Worm (Caenorhabditis elegans) whole organism, young adult: ENCODE measurements around the gene W02B3.3.

ENCODE experiments used
- B0336.3 ChIP-seq: fragments of 200-800 bp; sonication (Bioruptor generic); IDR thresholded peaks from 2 replicates; pipeline ENCODE4 v1.3.6; 2022; ENCODE audit warnings: missing genetic modification characterization, missing compliant biosample characterization
- F10E7.11 ChIP-seq: sonication (generic microtip); optimal IDR thresholded peaks from 2 replicates; lab custom pipeline; 2017; ENCODE audit warnings: mild to moderate bottlenecking, missing genetic modification characterization, moderate library complexity, missing compliant biosample characterization
- F23B12.7 ChIP-seq: sonication (generic microtip); optimal IDR thresholded peaks from 2 replicates; lab custom pipeline; 2017; ENCODE audit warnings: missing genetic modification characterization, mild to moderate bottlenecking, missing compliant biosample characterization, antibody characterized with exemption, moderate library complexity; ENCODE audit not compliant: insufficient read depth
- F33H1.4 ChIP-seq: fragments of 200-800 bp; sonication (Bioruptor generic); IDR thresholded peaks from 2 replicates; pipeline ENCODE4 v1.3.6; 2022; ENCODE audit warnings: missing genetic modification reagents, missing genetic modification characterization, missing compliant biosample characterization
- F57C9.4 ChIP-seq: sonication (generic microtip); optimal IDR thresholded peaks from 2 replicates; lab custom pipeline; 2017; ENCODE audit warnings: mild to moderate bottlenecking, missing genetic modification characterization, missing compliant biosample characterization
- K11D2.4 ChIP-seq: fragments of 200-800 bp; sonication (Bioruptor generic); IDR thresholded peaks from 2 replicates; pipeline ENCODE4 v1.3.6; 2022; ENCODE audit warnings: missing genetic modification reagents, missing genetic modification characterization, missing compliant biosample characterization
- T26A5.8 ChIP-seq: sonication (generic microtip); optimal IDR thresholded peaks from 2 replicates; lab custom pipeline; 2016; ENCODE audit warnings: missing genetic modification characterization, missing compliant biosample characterization
- Y53G8AR.9 ChIP-seq: fragments of 200-800 bp; sonication (Bioruptor generic); conservative IDR thresholded peaks from 2 replicates; pipeline ENCODE4 v1.3.6; 2022; ENCODE audit warnings: missing genetic modification reagents, missing genetic modification characterization, missing compliant biosample characterization
- akir-1 ChIP-seq: fragments of 200-800 bp; sonication (Bioruptor generic); optimal IDR thresholded peaks from 2 replicates; lab custom pipeline; 2018; ENCODE audit warnings: mild to moderate bottlenecking, missing genetic modification characterization, moderate library complexity, missing compliant biosample characterization
- atf-7 ChIP-seq: sonication (generic microtip); optimal IDR thresholded peaks from 2 replicates; lab custom pipeline; 2017; ENCODE audit warnings: mild to moderate bottlenecking, missing genetic modification characterization, missing compliant biosample characterization
- athp-1 ChIP-seq: sonication (generic microtip); optimal IDR thresholded peaks from 2 replicates; lab custom pipeline; 2017; ENCODE audit warnings: mild to moderate bottlenecking, missing genetic modification characterization, missing compliant biosample characterization
- bed-2 ChIP-seq: fragments of 200-800 bp; sonication (Bioruptor generic); IDR thresholded peaks from 2 replicates; pipeline ENCODE4 v1.3.6; 2022; ENCODE audit warnings: missing genetic modification reagents, missing genetic modification characterization, missing compliant biosample characterization
- ceh-40 ChIP-seq: fragments of 200-800 bp; sonication (Bioruptor generic); IDR thresholded peaks from 2 replicates; pipeline ENCODE4 v1.3.6; 2022; ENCODE audit warnings: missing genetic modification characterization, missing compliant biosample characterization
- chd-7 ChIP-seq: sonication (generic microtip); optimal IDR thresholded peaks from 2 replicates; lab custom pipeline; 2016; ENCODE audit warnings: mild to moderate bottlenecking, missing genetic modification characterization, moderate library complexity, missing compliant biosample characterization
- dox-1 ChIP-seq: fragments of 200-800 bp; sonication (Bioruptor generic); IDR thresholded peaks from 2 replicates; pipeline ENCODE4 v1.3.6; 2022; ENCODE audit warnings: missing genetic modification reagents, missing genetic modification characterization, missing compliant biosample characterization
- dpff-1 ChIP-seq: sonication (generic microtip); optimal IDR thresholded peaks from 2 replicates; lab custom pipeline; 2017; ENCODE audit warnings: mild to moderate bottlenecking, missing genetic modification characterization, missing compliant biosample characterization
- dpl-1 ChIP-seq: fragments of 150-350 bp; optimal IDR thresholded peaks from 2 replicates; lab custom pipeline; 2014; ENCODE audit warnings: missing biosample characterization, missing genetic modification reagents, missing genetic modification characterization
- ekl-4 ChIP-seq: fragments of 200-800 bp; sonication (Bioruptor generic); IDR thresholded peaks from 2 replicates; pipeline ENCODE4 v1.3.6; 2022; ENCODE audit warnings: missing genetic modification reagents, missing genetic modification characterization, missing compliant biosample characterization
- ets-4 ChIP-seq: fragments of 200-800 bp; sonication (Bioruptor generic); optimal IDR thresholded peaks from 2 replicates; lab custom pipeline; 2018; ENCODE audit warnings: mild to moderate bottlenecking, missing genetic modification characterization, missing compliant biosample characterization
- fkh-3 ChIP-seq: sonication (generic microtip); optimal IDR thresholded peaks from 2 replicates; lab custom pipeline; 2016; ENCODE audit warnings: mild to moderate bottlenecking, missing genetic modification characterization, missing compliant biosample characterization
- hlh-12 ChIP-seq: sonication (generic microtip); optimal IDR thresholded peaks from 2 replicates; lab custom pipeline; 2016; ENCODE audit warnings: missing genetic modification characterization, missing compliant biosample characterization
- hrde-1 ChIP-seq: sonication (generic microtip); optimal IDR thresholded peaks from 2 replicates; lab custom pipeline; 2016; ENCODE audit warnings: missing genetic modification characterization, mild to moderate bottlenecking, missing compliant biosample characterization, moderate library complexity, missing genotype, missing genetic modification reagents, borderline replicate concordance
- hsf-1 ChIP-seq: fragments of 200-800 bp; sonication (Bioruptor generic); IDR thresholded peaks from 2 replicates; pipeline ENCODE4 v1.3.6; 2022; ENCODE audit warnings: missing genetic modification reagents, missing genetic modification characterization, missing compliant biosample characterization
- lin-54 ChIP-seq: fragments of 200-800 bp; sonication (Bioruptor generic); optimal IDR thresholded peaks from 2 replicates; lab custom pipeline; 2018; ENCODE audit warnings: mild to moderate bottlenecking, missing genetic modification characterization, missing compliant biosample characterization
- madf-3 ChIP-seq: fragments of 200-800 bp; sonication (Bioruptor generic); IDR thresholded peaks from 2 replicates; pipeline ENCODE4 v1.3.6; 2022; ENCODE audit warnings: missing genetic modification reagents, missing genetic modification characterization, missing compliant biosample characterization
- madf-8 ChIP-seq: fragments of 200-800 bp; sonication (Bioruptor generic); conservative IDR thresholded peaks from 2 replicates; pipeline ENCODE4 v1.3.6; 2022; ENCODE audit warnings: missing genetic modification reagents, missing genetic modification characterization, missing compliant biosample characterization
- mel-28 ChIP-seq: sonication (generic microtip); optimal IDR thresholded peaks from 2 replicates; lab custom pipeline; 2016; ENCODE audit warnings: borderline replicate concordance, mild to moderate bottlenecking, missing genetic modification characterization, missing compliant biosample characterization
- nfya-1 ChIP-seq: sonication (generic microtip); optimal IDR thresholded peaks from 2 replicates; lab custom pipeline; 2017; ENCODE audit warnings: antibody characterized with exemption, missing compliant biosample characterization, missing genetic modification characterization, borderline replicate concordance; ENCODE audit not compliant: insufficient read depth
- nfya-2 ChIP-seq: fragments of 200-800 bp; sonication (Bioruptor generic); IDR thresholded peaks from 2 replicates; pipeline ENCODE4 v1.3.6; 2022; ENCODE audit warnings: missing genetic modification reagents, missing genetic modification characterization, missing compliant biosample characterization
- nhr-179 ChIP-seq: sonication (generic microtip); optimal IDR thresholded peaks from 2 replicates; lab custom pipeline; 2016; ENCODE audit warnings: mild to moderate bottlenecking, missing genetic modification characterization, missing compliant biosample characterization
- nhr-80 ChIP-seq: sonication (generic microtip); optimal IDR thresholded peaks from 2 replicates; lab custom pipeline; 2016; ENCODE audit warnings: missing genetic modification characterization, missing compliant biosample characterization
- pha-4 ChIP-seq: fragments of 150-350 bp; sonication (generic microtip); optimal IDR thresholded peaks from 2 replicates; lab custom pipeline; 2014; ENCODE audit warnings: missing biosample characterization, missing genetic modification reagents, missing genetic modification characterization
- rcor-1 ChIP-seq: fragments of 200-800 bp; sonication (Bioruptor generic); IDR thresholded peaks from 2 replicates; pipeline ENCODE4 v1.3.6; 2022; ENCODE audit warnings: missing genetic modification reagents, missing genetic modification characterization, missing compliant biosample characterization
- rec-8 ChIP-seq, 2 experiments: sonication (generic microtip); optimal IDR thresholded peaks; 2 replicates each; lab custom pipeline; 2016; ENCODE audit warnings: mild to moderate bottlenecking in 2 of 2, missing genetic modification characterization in 2 of 2, missing genetic modification reagents in 2 of 2, missing genotype in 2 of 2, missing biosample characterization in 1 of 2, missing compliant biosample characterization in 1 of 2, moderate library complexity in 1 of 2
- sea-2 ChIP-seq: fragments of 200-800 bp; sonication (Bioruptor generic); IDR thresholded peaks from 2 replicates; pipeline ENCODE4 v1.3.6; 2022; ENCODE audit warnings: missing genetic modification characterization, missing compliant biosample characterization
- snpc-4 ChIP-seq, 5 experiments: fragments of 150-350 bp in 1 of 5; sonication (generic microtip) in 4 of 5; optimal IDR thresholded peaks; 2 replicates each; lab custom pipeline; 2014 to 2018; ENCODE audit warnings: missing genetic modification characterization in 5 of 5, missing biosample characterization in 3 of 5, antibody characterized with exemption in 2 of 5, mild to moderate bottlenecking in 2 of 5, missing compliant biosample characterization in 2 of 5, missing genotype in 2 of 5, moderate library complexity in 2 of 5, missing genetic modification reagents in 1 of 5
- somi-1 ChIP-seq: fragments of 200-800 bp; sonication (Bioruptor generic); optimal IDR thresholded peaks from 2 replicates; lab custom pipeline; 2018; ENCODE audit warnings: mild to moderate bottlenecking, missing genetic modification characterization, missing compliant biosample characterization
- sptf-2 ChIP-seq: fragments of 200-800 bp; sonication (Bioruptor generic); optimal IDR thresholded peaks from 2 replicates; lab custom pipeline; 2018; ENCODE audit warnings: mild to moderate bottlenecking, missing genetic modification characterization, missing compliant biosample characterization
- tbx-9 ChIP-seq: sonication (generic microtip); optimal IDR thresholded peaks from 2 replicates; lab custom pipeline; 2016; ENCODE audit warnings: borderline replicate concordance, missing genetic modification characterization, inconsistent platforms, missing compliant biosample characterization
- unc-130 ChIP-seq: sonication (generic microtip); optimal IDR thresholded peaks from 2 replicates; lab custom pipeline; 2016; ENCODE audit warnings: missing genetic modification reagents, missing genetic modification characterization, missing compliant biosample characterization
- ztf-22 ChIP-seq: fragments of 200-800 bp; sonication (Bioruptor generic); optimal IDR thresholded peaks from 2 replicates; lab custom pipeline; 2018; ENCODE audit warnings: mild to moderate bottlenecking, missing genetic modification characterization, moderate library complexity, missing compliant biosample characterization
- ztf-6 ChIP-seq: fragments of 200-800 bp; sonication (Bioruptor generic); IDR thresholded peaks from 2 replicates; pipeline ENCODE4 v1.3.6; 2022; ENCODE audit warnings: missing genetic modification reagents, missing genetic modification characterization, missing compliant biosample characterization

W02B3.3 gene

DNA sequence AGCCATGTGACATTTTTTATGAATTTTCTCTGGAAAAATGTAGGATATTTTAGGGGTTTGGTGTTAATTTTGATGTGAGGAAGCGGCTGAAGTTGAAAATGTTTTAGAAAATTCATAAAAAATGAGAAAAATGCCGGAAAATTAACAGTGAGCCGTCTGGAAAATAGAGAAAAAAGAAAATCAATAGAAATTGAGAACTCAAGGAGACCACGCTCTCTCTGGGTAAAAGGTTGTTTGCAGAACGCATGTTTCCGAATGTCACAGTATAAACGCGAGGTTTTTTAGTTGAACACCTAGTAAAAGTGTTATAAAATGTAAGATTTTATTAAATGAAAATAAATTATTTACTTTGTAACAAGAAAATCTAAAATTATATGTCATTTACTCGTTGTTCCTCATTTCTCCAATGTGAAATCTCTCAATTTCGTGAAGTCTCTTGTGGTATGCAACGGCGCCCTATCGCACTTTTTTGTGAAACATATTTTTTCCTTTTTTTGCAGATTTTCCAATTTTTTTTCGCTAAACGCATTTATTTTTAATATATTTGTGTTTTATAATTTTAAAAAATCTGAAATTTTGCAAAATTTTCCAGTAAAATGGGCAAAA is 27.9 kb downstream of the W02B3.3 start, which contains the start of the genes tag-266 and tag-267 (continued):
- TF ChIP-seq mel-28 (no peak), bed-2 (GFP tag; lab: Robert Waterston, UW) (0 out of 2 replicates have a peak, but pooled peaks have one; percentile 17), ets-4 (GFP tag; lab: Kevin White, UChicago) (no peak), dox-1 (GFP tag; lab: Robert Waterston, UW) (peak; percentile 59), nfya-1 (tag; lab: Kevin White, UChicago) (no peak), fkh-3 (tag; lab: Kevin White, UChicago) (no peak), akir-1 (GFP tag; lab: Kevin White, UChicago) (no peak), nhr-80 (tag; lab: Kevin White, UChicago) (peak; percentile 12), F33H1.4 (GFP tag; lab: Robert Waterston, UW) (no peak), snpc-4 (GFP tag; optimal IDR thresholded peaks at IDR 0.05; lab: Kevin White, UChicago) (no peak), snpc-4 (tag; optimal IDR thresholded peaks at IDR 0.05; lab: Kevin White, UChicago) (peak in 2 of 4 experiments; percentile 2 to 40), Y53G8AR.9 (GFP tag; lab: Robert Waterston, UW) (no peak), hlh-12 (tag; lab: Kevin White, UChicago) (no peak), tbx-9 (tag; lab: Kevin White, UChicago) (no peak), nfya-2 (GFP tag; lab: Robert Waterston, UW) (no peak), unc-130 (peak; percentile 59), ztf-6 (no peak), ztf-22 (no peak), lin-54 (GFP tag; lab: Kevin White, UChicago) (peak; percentile 8), F57C9.4 (tag; lab: Kevin White, UChicago) (no peak), rec-8 (tag; optimal IDR thresholded peaks at IDR 0.05; lab: Kevin White, UChicago) (peak in 1 of 2 experiments; percentile 16), rcor-1 (GFP tag; lab: Robert Waterston, UW) (no peak), athp-1 (peak; percentile 53), ceh-40 (GFP tag; lab: Robert Waterston, UW) (no peak), ekl-4 (GFP tag; lab: Robert Waterston, UW) (no peak), dpl-1 (GFP tag; lab: Kevin White, UChicago) (no peak), atf-7 (tag; lab: Kevin White, UChicago) (no peak), sea-2 (GFP tag; lab: Robert Waterston, UW) (no peak), dpff-1 (tag; lab: Kevin White, UChicago) (no peak), madf-3 (GFP tag; lab: Robert Waterston, UW) (no peak), nhr-179 (tag; lab: Kevin White, UChicago) (no peak), F10E7.11 (no peak), chd-7 (tag; lab: Kevin White, UChicago) (no peak), sptf-2 (no peak), pha-4 (no peak), T26A5.8 (no peak), K11D2.4 (no peak), hrde-1 (tag; lab: Kevin White, UChicago) (no peak), B0336.3 (GFP tag; lab: Robert Waterston, UW) (no peak), madf-8 (GFP tag; lab: Robert Waterston, UW) (no peak), hsf-1 (no peak), somi-1 (GFP tag; lab: Kevin White, UChicago) (no peak), F23B12.7 (tag; lab: Kevin White, UChicago) (no peak)
- TF ChIP-seq, all 124 proteins: peak for 30
